Worm (Caenorhabditis elegans) whole organism, early embryonic: ENCODE results near the gene K05F1.1.

Experiments
- B0310.2 ChIP-seq: sonication (generic microtip); optimal IDR thresholded peaks from 2 replicates; lab custom pipeline; 2016; ENCODE audit warnings: mild to moderate bottlenecking, missing genetic modification characterization, missing compliant biosample characterization
- F13C5.2 ChIP-seq: sonication (generic microtip); optimal IDR thresholded peaks from 2 replicates; lab custom pipeline; 2017; ENCODE audit warnings: mild to moderate bottlenecking, missing genetic modification characterization, inconsistent platforms, missing compliant biosample characterization
- aly-1 ChIP-seq: sonication (generic microtip); optimal IDR thresholded peaks from 2 replicates; lab custom pipeline; 2016; ENCODE audit warnings: missing genetic modification characterization, missing compliant biosample characterization
- ama-1 ChIP-seq: fragments of 150-350 bp; optimal IDR thresholded peaks from 2 replicates; lab custom pipeline; 2014
- ceh-13 ChIP-seq: fragments of 200-800 bp; sonication (Bioruptor generic); optimal IDR thresholded peaks from 2 replicates; lab custom pipeline; 2018; ENCODE audit warnings: mild to moderate bottlenecking, missing genetic modification characterization, missing compliant biosample characterization
- ceh-36 ChIP-seq: sonication (generic microtip); optimal IDR thresholded peaks from 2 replicates; lab custom pipeline; 2016; ENCODE audit warnings: missing genetic modification characterization, inconsistent platforms, missing compliant biosample characterization
- ets-7 ChIP-seq: sonication (generic microtip); optimal IDR thresholded peaks from 2 replicates; lab custom pipeline; 2016; ENCODE audit warnings: missing genotype, missing genetic modification characterization, missing compliant biosample characterization
- flt-1 ChIP-seq: fragments of 200-800 bp; sonication (Bioruptor generic); IDR thresholded peaks from 2 replicates; pipeline ENCODE4 v1.3.6; 2022; ENCODE audit warnings: missing genetic modification characterization, missing compliant biosample characterization
- hmbx-1 ChIP-seq: sonication (generic microtip); optimal IDR thresholded peaks from 2 replicates; lab custom pipeline; 2016; ENCODE audit warnings: mild to moderate bottlenecking, missing genetic modification characterization, missing compliant biosample characterization
- hmg-4 ChIP-seq: fragments of 200-800 bp; sonication (Bioruptor generic); optimal IDR thresholded peaks from 2 replicates; lab custom pipeline; 2018; ENCODE audit warnings: mild to moderate bottlenecking, missing genetic modification characterization, missing compliant biosample characterization
- hnd-1 ChIP-seq: sonication (generic microtip); optimal IDR thresholded peaks from 2 replicates; lab custom pipeline; 2016; ENCODE audit warnings: missing genetic modification characterization, missing compliant biosample characterization
- pes-1 ChIP-seq: fragments of 200-800 bp; sonication (Bioruptor generic); IDR thresholded peaks from 2 replicates; pipeline ENCODE4 v1.3.6; 2022; ENCODE audit warnings: missing genetic modification reagents, missing genetic modification characterization, missing compliant biosample characterization
- scrt-1 ChIP-seq: fragments of 200-800 bp; sonication (Bioruptor generic); IDR thresholded peaks from 2 replicates; pipeline ENCODE4 v1.3.6; 2022; ENCODE audit warnings: missing genetic modification characterization, missing compliant biosample characterization
- sea-1 ChIP-seq: fragments of 200-800 bp; sonication (Bioruptor generic); conservative IDR thresholded peaks from 2 replicates; pipeline ENCODE4 v1.3.6; 2022; ENCODE audit warnings: missing genetic modification characterization, missing compliant biosample characterization
- tbx-11 ChIP-seq: fragments of 200-800 bp; sonication (Bioruptor generic); IDR thresholded peaks from 2 replicates; pipeline ENCODE4 v1.3.6; 2022; ENCODE audit warnings: missing genetic modification characterization, missing compliant biosample characterization
- tbx-37 ChIP-seq: fragments of 200-800 bp; sonication (Bioruptor generic); conservative IDR thresholded peaks from 2 replicates; pipeline ENCODE4 v1.3.6; 2022; ENCODE audit warnings: missing genetic modification reagents, missing genetic modification characterization, missing compliant biosample characterization
- tra-4 ChIP-seq: sonication (generic microtip); optimal IDR thresholded peaks from 2 replicates; lab custom pipeline; 2017; ENCODE audit warnings: missing genetic modification characterization, missing compliant biosample characterization

The K05F1.1 gene

DNA sequence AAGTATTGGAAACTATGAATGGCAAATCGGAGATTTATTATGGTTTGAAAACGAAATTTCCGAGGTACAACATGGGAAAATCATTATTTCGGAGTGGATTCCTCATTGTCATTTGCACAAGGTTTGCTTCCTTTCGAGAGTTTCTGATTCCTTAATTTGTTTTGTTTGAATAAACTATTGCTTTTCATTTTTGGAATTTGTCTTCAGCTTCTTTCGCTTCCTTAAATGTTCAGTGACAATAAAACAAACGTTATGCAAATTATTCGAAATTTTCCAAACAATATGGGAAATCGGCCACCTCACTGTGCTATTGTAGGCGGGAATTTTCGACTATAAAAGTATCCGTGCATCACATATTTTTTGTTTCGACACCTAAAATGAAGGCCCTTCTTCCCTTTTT, 40.7 kb downstream of the K05F1.1 start, which contains the start of gene nep-25:
Gene nep-25 (plus strand): TSS at position 375 of the 400 bp plus-strand sequence.
- TF ChIP-seq flt-1 (GFP tag; lab: Robert Waterston, UW) = no peak
- no peak for TF ChIP-seq hmg-4
- no peak for TF ChIP-seq B0310.2 (tag; lab: Kevin White, UChicago)
- no peak for TF ChIP-seq ceh-36 (tag; lab: Kevin White, UChicago)
- TF ChIP-seq scrt-1 = no peak
- no peak for TF ChIP-seq tbx-11
- TF ChIP-seq sea-1 (GFP tag; lab: Robert Waterston, UW) = no peak
- no peak for TF ChIP-seq pes-1 (GFP tag; lab: Robert Waterston, UW)
- TF ChIP-seq hnd-1 = no peak
- TF ChIP-seq aly-1 (tag; lab: Kevin White, UChicago) = no peak
- TF ChIP-seq tbx-37 (GFP tag; lab: Robert Waterston, UW) = no peak
- TF ChIP-seq tra-4 = no peak
- no peak for TF ChIP-seq ama-1 (lab: Kevin White, UChicago)
- no peak for TF ChIP-seq ceh-13
- TF ChIP-seq ets-7 (tag; lab: Kevin White, UChicago) = no peak

DNA sequence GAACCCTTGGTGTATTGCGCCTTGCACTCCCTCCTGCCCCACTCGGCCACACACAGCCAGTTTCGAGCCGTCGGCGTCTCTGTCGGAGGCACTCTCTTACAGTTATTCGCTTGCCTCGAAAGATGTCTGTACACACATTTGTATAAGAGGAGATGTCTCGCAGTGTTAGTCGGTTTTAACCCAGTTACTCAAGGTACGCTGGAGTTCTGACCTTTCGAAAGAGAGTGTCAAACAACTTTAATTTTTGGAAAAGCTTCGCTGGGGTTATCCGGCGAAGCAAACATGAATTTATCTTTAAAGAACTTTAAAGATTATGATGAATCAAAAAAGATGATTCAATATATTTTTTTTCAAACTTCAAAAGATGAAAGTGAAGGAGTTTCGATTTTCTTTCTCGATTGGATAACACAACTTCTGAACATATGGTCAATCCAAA, 43.5 kb downstream of the K05F1.1 start:
- TF ChIP-seq pes-1 (GFP tag; lab: Robert Waterston, UW) (peak; percentile 86), ets-7 (tag; lab: Kevin White, UChicago) (peak; percentile 80), ceh-36 (tag; lab: Kevin White, UChicago) (peak; percentile 96), sea-1 (GFP tag; lab: Robert Waterston, UW) (peak; percentile 89), scrt-1 (peak; percentile 67), tra-4 (peak; percentile 92), ama-1 (lab: Kevin White, UChicago) (peak; percentile 100), hnd-1 (peak; percentile 53), tbx-37 (GFP tag; lab: Robert Waterston, UW) (peak; percentile 39), B0310.2 (tag; lab: Kevin White, UChicago) (peak; percentile 88), hmbx-1 (tag; lab: Kevin White, UChicago) (peak; percentile 84), hmg-4 (peak; percentile 96), aly-1 (tag; lab: Kevin White, UChicago) (peak; percentile 40), F13C5.2 (tag; lab: Kevin White, UChicago) (peak; percentile 98), flt-1 (GFP tag; lab: Robert Waterston, UW) (peak; percentile 72), ceh-13 (peak; percentile 27), tbx-11 (peak; percentile 79)

DNA sequence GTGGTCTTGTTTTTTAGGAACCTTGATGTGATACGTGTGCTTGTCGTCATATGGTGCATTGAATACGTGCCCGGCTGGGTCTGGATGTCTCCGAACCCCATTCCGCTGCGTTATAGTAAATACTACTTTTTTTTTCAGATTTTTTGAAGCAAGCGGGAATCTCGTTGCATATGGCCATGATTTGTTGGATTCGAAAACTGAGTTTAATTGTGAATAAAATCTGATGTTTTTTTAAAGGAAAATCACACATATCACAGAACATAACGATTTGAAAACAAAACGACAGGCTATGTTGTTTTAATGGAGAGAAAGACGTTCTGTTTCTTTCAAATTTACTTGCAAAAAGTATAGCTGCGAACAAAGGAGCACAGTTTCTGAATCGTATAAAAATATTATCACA, 44.3 kb downstream of the K05F1.1 start, which contains the start of the genes ZK1248.17 and H41C03.3:
Gene ZK1248.17 (minus strand): TSS at position 101 of the 400 bp plus-strand sequence.
Gene H41C03.3 (plus strand): TSS at position 337 of the 400 bp plus-strand sequence.
- TF ChIP-seq ceh-36 (tag; lab: Kevin White, UChicago) = no peak
- no peak for TF ChIP-seq flt-1 (GFP tag; lab: Robert Waterston, UW)
- no peak for TF ChIP-seq pes-1 (GFP tag; lab: Robert Waterston, UW)

DNA sequence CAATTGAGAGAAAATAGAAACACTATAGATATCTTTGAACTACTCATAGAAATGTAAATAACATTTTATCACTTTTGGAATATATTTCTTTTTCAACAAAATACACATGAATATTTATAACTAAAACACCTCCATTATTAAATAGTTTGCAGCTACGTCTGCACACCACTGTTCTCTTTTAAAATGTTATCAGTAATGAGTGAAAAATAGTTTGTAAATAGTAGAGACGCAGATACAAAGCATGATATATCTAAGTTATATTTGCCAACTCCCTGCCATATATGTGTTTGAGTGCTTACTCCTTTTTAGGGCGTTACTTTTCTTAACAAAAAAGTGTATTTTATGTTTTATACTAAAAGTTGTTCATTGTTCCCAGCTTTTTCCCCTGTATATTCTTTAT, 45.0 kb downstream of the K05F1.1 start:
- no peak for TF ChIP-seq ets-7 (tag; lab: Kevin White, UChicago)
- no peak for TF ChIP-seq hnd-1
- no peak for TF ChIP-seq tbx-37 (GFP tag; lab: Robert Waterston, UW)
- TF ChIP-seq aly-1 (tag; lab: Kevin White, UChicago) = no peak
- no peak for TF ChIP-seq ceh-36 (tag; lab: Kevin White, UChicago)
- TF ChIP-seq ceh-13 = no peak
- no peak for TF ChIP-seq F13C5.2 (tag; lab: Kevin White, UChicago)
- TF ChIP-seq B0310.2 (tag; lab: Kevin White, UChicago) = no peak
- no peak for TF ChIP-seq flt-1 (GFP tag; lab: Robert Waterston, UW)
- no peak for TF ChIP-seq hmg-4
- no peak for TF ChIP-seq tra-4
- no peak for TF ChIP-seq pes-1 (GFP tag; lab: Robert Waterston, UW)

DNA sequence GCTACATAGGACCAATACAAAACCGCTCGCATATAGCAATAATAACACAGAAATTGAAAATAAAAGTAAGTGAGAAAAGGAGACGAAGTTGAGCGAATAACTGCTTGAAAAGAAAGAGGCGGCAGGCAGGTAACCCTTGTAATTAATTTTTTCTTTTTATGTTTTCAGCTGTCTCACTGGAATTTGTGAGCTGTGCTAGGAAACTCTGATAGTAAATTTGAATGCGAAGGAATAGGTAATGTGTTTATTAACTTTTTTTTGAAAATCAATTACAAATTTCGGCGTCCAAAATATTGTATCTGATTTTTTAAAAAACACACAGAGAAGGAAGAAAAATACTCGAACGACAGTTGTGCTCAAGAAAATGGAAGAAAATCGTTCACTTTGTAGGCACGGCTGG, 50.8 kb downstream of the K05F1.1 start, which contains the start of gene H41C03.2:
Gene H41C03.2 (minus strand): TSS at position 101 of the 400 bp plus-strand sequence.
- TF ChIP-seq hnd-1 (no peak), sea-1 (GFP tag; lab: Robert Waterston, UW) (no peak), flt-1 (GFP tag; lab: Robert Waterston, UW) (no peak), aly-1 (tag; lab: Kevin White, UChicago) (no peak), tra-4 (no peak), ama-1 (lab: Kevin White, UChicago) (no peak), ceh-36 (tag; lab: Kevin White, UChicago) (no peak), tbx-11 (no peak), ets-7 (tag; lab: Kevin White, UChicago) (no peak), scrt-1 (no peak), hmg-4 (no peak), pes-1 (GFP tag; lab: Robert Waterston, UW) (no peak), tbx-37 (GFP tag; lab: Robert Waterston, UW) (no peak), hmbx-1 (tag; lab: Kevin White, UChicago) (no peak)

DNA sequence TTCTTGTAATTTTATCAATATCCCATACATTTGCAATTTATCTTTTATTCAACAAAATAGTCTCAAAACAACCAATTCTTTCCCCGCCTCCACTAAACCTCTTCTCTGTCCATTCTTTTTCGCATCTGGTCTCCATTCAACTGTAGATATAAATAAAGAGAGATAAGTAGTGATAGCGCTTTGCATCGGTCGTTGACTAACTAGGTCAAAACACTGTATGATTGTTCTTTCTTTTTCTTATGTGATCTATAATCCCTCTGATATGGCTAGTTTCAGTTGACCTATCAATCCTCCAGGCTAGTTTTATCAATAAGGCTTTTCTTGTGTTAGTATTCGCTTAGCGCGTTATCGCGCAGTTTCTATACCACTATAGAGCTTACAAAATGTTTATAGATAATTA, 52.1 kb downstream of the K05F1.1 start:
- TF ChIP-seq tra-4 (no peak), hnd-1 (no peak), B0310.2 (tag; lab: Kevin White, UChicago) (no peak), pes-1 (GFP tag; lab: Robert Waterston, UW) (no peak), ets-7 (tag; lab: Kevin White, UChicago) (no peak), hmg-4 (no peak), F13C5.2 (tag; lab: Kevin White, UChicago) (no peak), sea-1 (GFP tag; lab: Robert Waterston, UW) (no peak)
